Comparison of ENCODE assay signal across 2 worm cellular contexts in genomic region chrII:3224631-3225030, ce11.
TF ChIP-seq lines count a peak whose summit lies in the region.

ZC239.15 (minus strand) TSS chrII:3224731.

TF ChIP-seq in whole organism, L3 larva, 47 proteins besides CTCF, POLR2A, EP300 and RAD21:
- TF ChIP-seq elt-2 (tag; optimal IDR thresholded peaks at IDR 0.05; lab: Kevin White, UChicago) (peak; percentile 20), sea-2 (GFP tag; optimal IDR thresholded peaks at IDR 0.05; lab: Kevin White, UChicago) (no peak), ceh-28 (tag; optimal IDR thresholded peaks at IDR 0.05; lab: Kevin White, UChicago) (no peak)

TF ChIP-seq in whole organism, L4 larva, 104 proteins besides CTCF, POLR2A, EP300 and RAD21:
- TF ChIP-seq nhr-42 (GFP tag; IDR thresholded peaks at IDR 0.05; lab: Robert Waterston, UW) (no peak), daf-16 (GFP tag; optimal IDR thresholded peaks at IDR 0.05; lab: Kevin White, UChicago) (no peak), daf-16 (tag; optimal IDR thresholded peaks at IDR 0.05; lab: Kevin White, UChicago) (peak; percentile 2), F37D6.2 (tag; optimal IDR thresholded peaks at IDR 0.05; lab: Kevin White, UChicago) (no peak), egl-43 (GFP tag; IDR thresholded peaks at IDR 0.05; lab: Robert Waterston, UW) (no peak), mdl-1 (tag; optimal IDR thresholded peaks at IDR 0.05; lab: Kevin White, UChicago) (no peak), Y105C5A.15 (GFP tag; IDR thresholded peaks at IDR 0.05; lab: Robert Waterston, UW) (no peak), ztf-7 (tag; optimal IDR thresholded peaks at IDR 0.05; lab: Kevin White, UChicago) (no peak), jun-1 (tag; optimal IDR thresholded peaks at IDR 0.05; lab: Kevin White, UChicago) (no peak), hif-1 (tag; optimal IDR thresholded peaks at IDR 0.05; lab: Kevin White, UChicago) (no peak), aha-1 (tag; lab: Kevin White, UChicago) (peak; percentile 16), nhr-10 (tag; optimal IDR thresholded peaks at IDR 0.05; lab: Kevin White, UChicago) (no peak), nhr-11 (tag; optimal IDR thresholded peaks at IDR 0.05; lab: Kevin White, UChicago) (no peak)
